Fruit fly (Drosophila melanogaster): Measurements from ENCODE around the gene CG11380.

dm6 chrX:1171018-1171417 lies 20.1 kb upstream of the CG11380 start:
- TF ChIP-seq HLH106 (tag; optimal IDR thresholded peaks at IDR 0.05) (peak; percentile 56), CG32264 (GFP tag; optimal IDR thresholded peaks at IDR 0.05) (no peak), Myc (optimal IDR thresholded peaks at IDR 0.05) (no peak), Abd-B (GFP tag; optimal IDR thresholded peaks at IDR 0.05) (no peak), CrebA (GFP tag; optimal IDR thresholded peaks at IDR 0.05; ENCODE audit: borderline replicate concordance) (no peak), Jra (GFP tag; optimal IDR thresholded peaks at IDR 0.05) (no peak), jim (GFP tag; optimal IDR thresholded peaks at IDR 0.05) (no peak), br (GFP tag; optimal IDR thresholded peaks at IDR 0.05) (peak; percentile 51), rgr (GFP tag; optimal IDR thresholded peaks at IDR 0.05) (peak; percentile 38), usp (GFP tag; optimal IDR thresholded peaks at IDR 0.05) (no peak), tai (GFP tag; optimal IDR thresholded peaks at IDR 0.05) (no peak), psq (GFP tag; optimal IDR thresholded peaks at IDR 0.05) (peak; percentile 37), lola (GFP tag; optimal IDR thresholded peaks at IDR 0.05) (no peak)
